Fruit fly (Drosophila melanogaster): ENCODE measurements around the gene lectin-28C.

DNA sequence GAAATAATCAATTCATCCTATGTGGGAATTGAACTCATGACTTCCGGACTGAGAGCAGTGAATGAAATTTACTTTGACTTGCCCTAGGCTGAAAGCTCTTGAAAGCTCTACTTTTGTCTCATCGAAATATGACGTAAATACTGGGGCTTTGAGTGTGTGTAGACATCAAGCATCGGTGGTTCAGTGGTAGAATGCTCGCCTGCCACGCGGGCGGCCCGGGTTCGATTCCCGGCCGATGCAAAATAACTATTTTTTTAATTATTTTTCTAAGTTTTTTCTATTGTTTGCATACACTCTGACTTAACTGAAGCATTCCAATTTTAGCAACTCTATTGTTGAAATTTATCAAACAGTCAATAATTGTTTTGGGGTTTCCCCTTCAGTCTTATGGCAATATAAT lies 15.8 kb downstream of the lectin-28C start:
- no peak for TF ChIP-seq Lpt (GFP tag; optimal IDR thresholded peaks at IDR 0.05)
- no peak for TF ChIP-seq CG32006 (GFP tag; optimal IDR thresholded peaks at IDR 0.05)
- TF ChIP-seq CG6854 (GFP tag; optimal IDR thresholded peaks at IDR 0.05): no peak
- no peak for TF ChIP-seq topi (GFP tag; optimal IDR thresholded peaks at IDR 0.05)
- TF ChIP-seq CG4318 (GFP tag; optimal IDR thresholded peaks at IDR 0.05): no peak
- no peak for TF ChIP-seq Sox14 (GFP tag; optimal IDR thresholded peaks at IDR 0.05)
- TF ChIP-seq CG8632 (GFP tag; optimal IDR thresholded peaks at IDR 0.05): no peak

Measured in whole organism, prepupa.